Worm (Caenorhabditis elegans): ENCODE results near the gene cyp-13A3.

ce11 chrII:9738820-9739219 lies 54.3 kb downstream of the cyp-13A3 start:
- TF ChIP-seq lin-39 (tag; optimal IDR thresholded peaks at IDR 0.05) (no peak), fos-1 (tag; optimal IDR thresholded peaks at IDR 0.05) (peak; percentile 81), ztf-4 (tag; optimal IDR thresholded peaks at IDR 0.05) (no peak), R02D3.7 (tag; optimal IDR thresholded peaks at IDR 0.05) (no peak), nhr-6 (tag; optimal IDR thresholded peaks at IDR 0.05) (no peak), dmd-4 (tag; optimal IDR thresholded peaks at IDR 0.05) (no peak), ceh-16 (tag; optimal IDR thresholded peaks at IDR 0.05) (no peak), blmp-1 (tag; optimal IDR thresholded peaks at IDR 0.05; ENCODE audit: insufficient read depth) (no peak)

All from whole organism, L2 larva.